Fruit fly (Drosophila melanogaster) whole organism, prepupa: ENCODE results near the gene CG32161.

ENCODE experiments used
- CG11762 ChIP-seq: fragments of 200-800 bp; sonication (Bioruptor generic); optimal IDR thresholded peaks from 3 replicates; lab custom pipeline; 2016; ENCODE audit warnings: missing biosample characterization, missing genetic modification characterization; ENCODE audit not compliant: insufficient read depth
- CG11902 ChIP-seq: fragments of 200-800 bp; sonication (Bioruptor generic); optimal IDR thresholded peaks from 3 replicates; lab custom pipeline; 2016; ENCODE audit warnings: missing biosample characterization, missing genetic modification characterization
- CG15336 ChIP-seq: fragments of 200-800 bp; sonication (Bioruptor generic); IDR thresholded peaks from 2 replicates; pipeline ENCODE4 v1.3.6; 2022; ENCODE audit warnings: missing biosample characterization, missing genetic modification characterization
- CG1621 ChIP-seq: fragments of 200-800 bp; sonication (Bioruptor generic); optimal IDR thresholded peaks from 3 replicates; lab custom pipeline; 2018; ENCODE audit warnings: missing biosample characterization, mild to moderate bottlenecking, missing genetic modification characterization
- CG3032 ChIP-seq: fragments of 200-800 bp; optimal IDR thresholded peaks from 2 replicates; lab custom pipeline; 2019; ENCODE audit warnings: missing biosample characterization, mild to moderate bottlenecking, missing genetic modification characterization, moderate library complexity
- CG31627 ChIP-seq: fragments of 200-800 bp; sonication (Bioruptor generic); optimal IDR thresholded peaks from 3 replicates; lab custom pipeline; 2016; ENCODE audit warnings: missing biosample characterization, missing genetic modification characterization
- CG32006 ChIP-seq: fragments of 200-800 bp; sonication (Bioruptor generic); optimal IDR thresholded peaks from 3 replicates; lab custom pipeline; 2017; ENCODE audit warnings: missing biosample characterization, mild to moderate bottlenecking, missing genetic modification characterization
- CG34406 ChIP-seq: fragments of 200-800 bp; sonication (Bioruptor generic); optimal IDR thresholded peaks from 3 replicates; lab custom pipeline; 2016; ENCODE audit warnings: missing biosample characterization, missing genetic modification characterization
- CG6163 ChIP-seq: fragments of 200-800 bp; sonication (Bioruptor generic); IDR thresholded peaks from 3 replicates; pipeline ENCODE4 v1.3.6; 2022; ENCODE audit warnings: missing biosample characterization, missing genetic modification characterization
- CG6276 ChIP-seq: fragments of 200-800 bp; sonication (Bioruptor generic); optimal IDR thresholded peaks from 2 replicates; lab custom pipeline; 2017; ENCODE audit warnings: missing biosample characterization, mild to moderate bottlenecking, missing genetic modification characterization
- CG6792 ChIP-seq: fragments of 200-800 bp; sonication (Bioruptor generic); optimal IDR thresholded peaks from 3 replicates; lab custom pipeline; 2016; ENCODE audit warnings: missing biosample characterization, missing genetic modification characterization
- CG6808 ChIP-seq: fragments of 200-800 bp; sonication (Bioruptor generic); optimal IDR thresholded peaks from 3 replicates; lab custom pipeline; 2017; ENCODE audit warnings: missing biosample characterization, missing genetic modification characterization, mild to moderate bottlenecking, moderate library complexity, missing genetic modification reagents
- CG6854 ChIP-seq: fragments of 200-800 bp; sonication (Bioruptor generic); optimal IDR thresholded peaks from 2 replicates; lab custom pipeline; 2017; ENCODE audit warnings: missing biosample characterization, mild to moderate bottlenecking, missing genetic modification characterization
- CG8119 ChIP-seq: fragments of 200-800 bp; sonication (Bioruptor generic); IDR thresholded peaks from 3 replicates; pipeline ENCODE4 v1.3.6; 2022; ENCODE audit warnings: missing biosample characterization, missing genetic modification characterization
- CG8319 ChIP-seq: fragments of 200-800 bp; sonication (Bioruptor generic); optimal IDR thresholded peaks from 3 replicates; lab custom pipeline; 2016; ENCODE audit warnings: missing biosample characterization, missing genetic modification characterization
- CG8632 ChIP-seq: fragments of 200-800 bp; sonication (Bioruptor generic); optimal IDR thresholded peaks from 3 replicates; lab custom pipeline; 2016; ENCODE audit warnings: missing biosample characterization, missing genetic modification characterization
- CG9139 ChIP-seq: fragments of 200-800 bp; sonication (Bioruptor generic); optimal IDR thresholded peaks from 3 replicates; lab custom pipeline; 2017; ENCODE audit warnings: missing biosample characterization, mild to moderate bottlenecking, missing genetic modification characterization
- Eip93F ChIP-seq: fragments of 200-800 bp; sonication (Bioruptor generic); optimal IDR thresholded peaks from 2 replicates; lab custom pipeline; 2016; ENCODE audit warnings: missing biosample characterization, mild to moderate bottlenecking, missing genetic modification characterization
- Ets96B ChIP-seq: fragments of 200-800 bp; optimal IDR thresholded peaks from 2 replicates; lab custom pipeline; 2019; ENCODE audit warnings: missing biosample characterization, mild to moderate bottlenecking, missing genetic modification characterization, moderate library complexity
- Gug ChIP-seq: fragments of 200-800 bp; sonication (Bioruptor generic); IDR thresholded peaks from 2 replicates; pipeline ENCODE4 v1.3.6; 2022; ENCODE audit warnings: missing biosample characterization, missing genetic modification characterization
- Hr4 ChIP-seq: fragments of 200-800 bp; sonication (Bioruptor generic); optimal IDR thresholded peaks from 3 replicates; lab custom pipeline; 2016; ENCODE audit warnings: missing biosample characterization, missing genetic modification characterization
- Lpt ChIP-seq: fragments of 200-800 bp; sonication (Bioruptor generic); optimal IDR thresholded peaks from 3 replicates; lab custom pipeline; 2016; ENCODE audit warnings: missing biosample characterization, missing genetic modification characterization
- Smox ChIP-seq: fragments of 200-800 bp; sonication (Bioruptor generic); optimal IDR thresholded peaks from 3 replicates; lab custom pipeline; 2016; ENCODE audit warnings: missing biosample characterization, missing genetic modification characterization
- Sox102F ChIP-seq: fragments of 200-800 bp; sonication (Bioruptor generic); optimal IDR thresholded peaks from 2 replicates; lab custom pipeline; 2016; ENCODE audit warnings: missing biosample characterization, mild to moderate bottlenecking, missing genetic modification characterization
- Sox14 ChIP-seq: fragments of 200-800 bp; sonication (Bioruptor generic); optimal IDR thresholded peaks from 3 replicates; lab custom pipeline; 2016; ENCODE audit warnings: missing biosample characterization, missing genetic modification characterization
- Sox15 ChIP-seq: fragments of 200-800 bp; sonication (Bioruptor generic); optimal IDR thresholded peaks from 3 replicates; lab custom pipeline; 2016; ENCODE audit warnings: missing biosample characterization, missing genetic modification characterization
- achi ChIP-seq: fragments of 200-800 bp; sonication (Bioruptor generic); optimal IDR thresholded peaks from 3 replicates; lab custom pipeline; 2016; ENCODE audit warnings: missing biosample characterization, missing genetic modification characterization
- acj6 ChIP-seq: fragments of 200-800 bp; sonication (Bioruptor generic); optimal IDR thresholded peaks from 3 replicates; lab custom pipeline; 2016; ENCODE audit warnings: missing biosample characterization, missing genetic modification characterization
- cyc ChIP-seq: fragments of 200-800 bp; sonication (Bioruptor generic); optimal IDR thresholded peaks from 3 replicates; lab custom pipeline; 2016; ENCODE audit warnings: missing biosample characterization, missing genetic modification characterization
- dsx ChIP-seq: fragments of 200-800 bp; optimal IDR thresholded peaks from 3 replicates; lab custom pipeline; 2019; ENCODE audit warnings: missing biosample characterization, mild to moderate bottlenecking, missing genetic modification characterization, moderate library complexity; ENCODE audit not compliant: poor library complexity, severe bottlenecking
- eg ChIP-seq: fragments of 200-800 bp; sonication (Bioruptor generic); IDR thresholded peaks from 3 replicates; pipeline ENCODE4 v1.3.6; 2022; ENCODE audit warnings: missing biosample characterization, missing genetic modification characterization
- esn ChIP-seq: fragments of 200-800 bp; sonication (Bioruptor generic); optimal IDR thresholded peaks from 2 replicates; lab custom pipeline; 2016; ENCODE audit warnings: missing biosample characterization, mild to moderate bottlenecking, missing genetic modification characterization, moderate library complexity
- fd85E ChIP-seq: fragments of 200-800 bp; sonication (Bioruptor generic); optimal IDR thresholded peaks from 3 replicates; lab custom pipeline; 2016; ENCODE audit warnings: missing biosample characterization, missing genetic modification characterization
- lz ChIP-seq: fragments of 200-800 bp; sonication (Bioruptor generic); optimal IDR thresholded peaks from 3 replicates; lab custom pipeline; 2016; ENCODE audit warnings: missing biosample characterization, missing genetic modification characterization
- net ChIP-seq: fragments of 200-800 bp; sonication (Bioruptor generic); optimal IDR thresholded peaks from 3 replicates; lab custom pipeline; 2016; ENCODE audit warnings: missing biosample characterization, missing genetic modification characterization
- pdm3 ChIP-seq: fragments of 200-800 bp; sonication (Bioruptor generic); optimal IDR thresholded peaks from 3 replicates; lab custom pipeline; 2016; ENCODE audit warnings: missing biosample characterization, missing genetic modification characterization
- salr ChIP-seq, 2 experiments: fragments of 200-800 bp; sonication (Bioruptor generic); optimal IDR thresholded peaks; 3 replicates each; lab custom pipeline; 2016 to 2018; ENCODE audit warnings: missing biosample characterization in 2 of 2, missing genetic modification characterization in 2 of 2, mild to moderate bottlenecking in 1 of 2
- ss ChIP-seq, 2 experiments: fragments of 200-800 bp; sonication (Bioruptor generic); optimal IDR thresholded peaks; 2 replicates in 1 of 2; 3 replicates in 1 of 2; lab custom pipeline; 2017 to 2018; ENCODE audit warnings: mild to moderate bottlenecking in 2 of 2, missing biosample characterization in 2 of 2, missing genetic modification characterization in 2 of 2, moderate library complexity in 1 of 2
- topi ChIP-seq: fragments of 200-800 bp; sonication (Bioruptor generic); optimal IDR thresholded peaks from 3 replicates; lab custom pipeline; 2016; ENCODE audit warnings: missing biosample characterization, missing genetic modification characterization
- vri ChIP-seq: fragments of 200-800 bp; sonication (Bioruptor generic); optimal IDR thresholded peaks from 3 replicates; lab custom pipeline; 2016; ENCODE audit warnings: missing biosample characterization, mild to moderate bottlenecking, missing genetic modification characterization

CG32161 gene

DNA sequence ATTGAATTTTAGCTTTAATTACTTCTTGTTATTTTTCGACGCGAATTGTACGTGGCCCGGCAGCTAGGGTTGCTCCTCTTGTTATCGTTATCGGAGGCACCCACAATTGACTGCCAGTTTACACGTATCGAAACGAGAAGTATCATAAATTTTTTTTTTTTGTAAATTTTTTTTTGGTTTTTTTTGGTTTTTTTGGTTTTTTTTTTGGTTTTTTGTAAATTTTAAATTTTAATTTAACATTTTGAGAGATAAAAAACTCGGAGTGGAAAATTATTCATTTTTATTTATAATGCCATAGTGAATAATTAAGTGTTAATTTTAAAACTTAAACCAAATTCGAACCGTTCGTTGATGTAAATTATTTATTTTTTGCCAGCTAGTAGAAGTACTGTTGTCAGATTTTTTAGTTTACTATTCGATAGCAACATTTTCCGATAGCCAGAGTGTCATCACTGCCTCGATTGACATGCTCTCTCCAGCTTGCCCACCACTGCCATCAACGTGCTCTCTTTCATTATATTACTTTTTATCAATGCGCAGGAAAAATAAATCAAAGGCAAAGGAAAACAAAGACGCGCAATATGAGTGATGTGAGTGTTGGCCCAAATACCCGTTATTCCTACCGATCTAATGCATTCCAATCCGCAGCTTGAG, 980 bp upstream of the CG32161 start, which contains the start of the genes kud and Zcchc7 (continued):
- TF ChIP-seq CG31627 (GFP tag; lab: Kevin White, UChicago) (peak; percentile 70), ss (GFP tag; optimal IDR thresholded peaks at IDR 0.05; lab: Kevin White, UChicago) (no peak), CG6163 (no peak), Gug (GFP tag; lab: Robert Waterston, UW) (peak; percentile 37; the same call in 1 of the 2 replicates), CG11902 (GFP tag; lab: Kevin White, UChicago) (no peak), CG6792 (peak; percentile 68), topi (GFP tag; lab: Kevin White, UChicago) (no peak), eg (GFP tag; lab: Robert Waterston, UW) (no peak; the same call in 2 of the 3 replicates), acj6 (peak; percentile 73), CG9139 (GFP tag; lab: Kevin White, UChicago) (no peak), pdm3 (GFP tag; lab: Kevin White, UChicago) (no peak), esn (GFP tag; lab: Kevin White, UChicago) (peak; percentile 71), salr (GFP tag; optimal IDR thresholded peaks at IDR 0.05; lab: Kevin White, UChicago) (no peak), Sox15 (GFP tag; lab: Kevin White, UChicago) (peak; percentile 42), CG8319 (no peak), CG6854 (no peak), CG1621 (tag; lab: Kevin White, UChicago) (no peak)

DNA sequence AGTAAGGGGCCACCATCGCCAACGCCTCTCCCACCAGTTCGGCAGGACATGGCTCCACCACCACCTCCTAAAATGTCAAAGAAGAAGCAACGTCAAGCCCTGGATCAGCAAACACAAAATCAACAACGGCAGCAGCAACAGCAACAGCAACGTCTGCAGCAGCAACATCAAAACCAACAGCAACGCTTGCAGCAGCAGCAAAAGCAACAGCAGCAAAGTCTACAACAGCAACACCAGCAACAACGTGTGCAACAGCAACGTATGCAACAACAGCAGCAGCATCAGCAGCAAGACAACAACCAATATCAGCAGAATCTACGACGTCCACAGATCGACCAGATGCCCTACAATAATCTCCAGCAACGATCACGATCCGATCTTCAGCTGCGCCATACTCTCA, 5.5 kb downstream of the CG32161 start:
- TF ChIP-seq CG6854 (no peak), CG15336 (GFP tag; lab: Robert Waterston, UW) (no peak), fd85E (GFP tag; lab: Kevin White, UChicago) (no peak), CG8632 (no peak), CG11902 (GFP tag; lab: Kevin White, UChicago) (no peak)
- TF ChIP-seq, all 60 proteins: peak for 0

DNA sequence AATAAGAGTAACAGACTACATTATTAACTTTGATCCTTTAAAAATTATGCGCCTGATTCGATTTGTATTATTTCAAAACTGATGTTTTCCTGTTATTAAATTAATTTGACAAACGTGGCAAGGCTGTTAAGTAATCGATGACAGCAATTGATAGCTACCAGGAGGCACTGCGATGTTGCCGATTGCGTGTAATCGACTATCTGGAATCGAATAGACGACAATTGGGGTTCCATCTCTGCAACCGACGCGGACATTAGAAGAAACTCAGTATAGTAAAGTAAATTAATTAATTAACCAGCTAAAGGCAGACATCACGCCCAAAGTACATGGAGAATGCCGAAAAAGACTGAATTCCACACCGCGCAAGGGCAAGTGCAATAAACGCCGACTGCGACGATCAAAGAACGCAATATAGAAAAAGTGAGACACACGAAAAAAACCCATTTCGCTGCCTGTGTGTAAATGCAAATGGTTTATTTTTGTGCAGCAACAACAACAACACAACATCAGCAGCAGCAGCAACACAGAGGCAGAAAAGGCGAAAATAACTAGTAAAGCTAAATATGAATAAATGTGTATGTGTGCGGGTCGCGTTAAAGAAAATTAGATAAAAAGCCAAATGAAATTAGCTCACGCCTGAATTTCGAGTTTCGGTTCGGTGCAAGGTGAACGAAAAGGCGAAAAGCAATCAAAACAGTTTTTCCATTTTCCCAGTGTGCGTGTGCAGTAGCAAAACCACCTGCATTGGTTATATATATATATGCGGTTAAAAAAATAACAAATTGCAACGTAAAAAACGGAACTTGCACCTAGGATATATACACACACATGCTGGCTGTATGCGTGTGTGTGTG, 7.7 kb downstream of the CG32161 start, which contains the start of gene sina:
sina (plus strand) TSS at position 219 of the 854 bp plus-strand sequence.
- peak; percentile 16 for TF ChIP-seq net (GFP tag; lab: Kevin White, UChicago)
- TF ChIP-seq CG3032 (tag; lab: Kevin White, UChicago), result peak; percentile 8
- peak; percentile 4 for TF ChIP-seq Eip93F (GFP tag; lab: Kevin White, UChicago)
- TF ChIP-seq ss (GFP tag; optimal IDR thresholded peaks at IDR 0.05; lab: Kevin White, UChicago), result no peak
- TF ChIP-seq CG8632, result no peak
- peak; percentile 0 for TF ChIP-seq CG32006 (GFP tag; lab: Kevin White, UChicago)
- TF ChIP-seq esn (GFP tag; lab: Kevin White, UChicago), result peak; percentile 4
- TF ChIP-seq fd85E (GFP tag; lab: Kevin White, UChicago), result no peak
- peak; percentile 2 for TF ChIP-seq CG31627 (GFP tag; lab: Kevin White, UChicago)
- 0 out of 3 replicates have a peak, but pooled peaks have one; percentile 11 for TF ChIP-seq CG8119 (GFP tag; lab: Robert Waterston, UW)
- no peak for TF ChIP-seq cyc
- TF ChIP-seq eg (GFP tag; lab: Robert Waterston, UW), result 0 out of 3 replicates have a peak, but pooled peaks have one; percentile 20
- TF ChIP-seq Ets96B (tag; lab: Kevin White, UChicago), result no peak
- peak; percentile 18 for TF ChIP-seq Hr4
- peak; percentile 34 for TF ChIP-seq CG6276 (GFP tag; lab: Kevin White, UChicago)

DNA sequence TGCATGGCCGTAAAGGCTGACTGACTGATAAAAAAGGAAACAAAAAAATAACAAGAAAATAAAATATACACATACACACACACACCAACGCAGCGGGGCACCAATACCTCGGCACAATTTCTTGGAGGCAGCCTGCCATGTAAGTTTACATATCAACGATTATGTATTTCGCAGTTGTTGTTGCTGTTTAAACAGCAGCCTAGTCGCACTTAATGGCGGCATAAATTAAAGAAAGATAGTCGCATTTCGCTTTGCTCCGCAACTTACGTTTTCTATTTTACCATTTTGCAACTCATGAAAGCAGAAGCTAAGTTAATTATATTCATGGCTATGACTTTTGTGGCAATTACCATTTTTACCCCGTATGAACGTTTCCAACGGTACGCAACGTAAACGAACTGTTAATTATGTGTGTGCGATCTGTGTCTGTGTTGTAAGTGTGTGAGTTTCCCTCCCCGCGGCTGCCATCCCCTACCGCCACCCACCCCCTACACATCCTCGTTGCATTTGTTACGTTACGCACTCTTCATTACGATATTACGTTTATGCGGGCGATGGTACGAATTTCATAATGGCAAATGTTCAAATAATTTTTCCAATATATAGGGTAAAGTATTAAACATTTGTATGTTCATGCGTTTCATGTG, 8.5 kb downstream of the CG32161 start:
- TF ChIP-seq Sox102F (GFP tag; lab: Kevin White, UChicago) (no peak), lz (GFP tag; lab: Kevin White, UChicago) (no peak), CG11762 (GFP tag; lab: Kevin White, UChicago) (no peak), Smox (no peak), CG34406 (GFP tag; lab: Kevin White, UChicago) (no peak), Sox14 (GFP tag; lab: Kevin White, UChicago) (peak; percentile 27), CG6276 (GFP tag; lab: Kevin White, UChicago) (no peak), CG8319 (no peak), vri (GFP tag; lab: Kevin White, UChicago) (no peak), CG9139 (GFP tag; lab: Kevin White, UChicago) (no peak), CG8119 (GFP tag; lab: Robert Waterston, UW) (peak; percentile 26; the same call in 1 of the 3 replicates), Lpt (GFP tag; lab: Kevin White, UChicago) (no peak), achi (no peak), dsx (GFP tag; lab: Kevin White, UChicago) (no peak), CG6792 (no peak), eg (GFP tag; lab: Robert Waterston, UW) (no peak), ss (GFP tag; optimal IDR thresholded peaks at IDR 0.05; lab: Kevin White, UChicago) (peak; percentile 69 to 80), net (GFP tag; lab: Kevin White, UChicago) (no peak), CG3032 (tag; lab: Kevin White, UChicago) (peak; percentile 44), CG6808 (peak; percentile 72)
